Fruit fly (Drosophila melanogaster): Measurements from ENCODE around the gene Cyp4d2.

Gene Cyp4d2

DNA sequence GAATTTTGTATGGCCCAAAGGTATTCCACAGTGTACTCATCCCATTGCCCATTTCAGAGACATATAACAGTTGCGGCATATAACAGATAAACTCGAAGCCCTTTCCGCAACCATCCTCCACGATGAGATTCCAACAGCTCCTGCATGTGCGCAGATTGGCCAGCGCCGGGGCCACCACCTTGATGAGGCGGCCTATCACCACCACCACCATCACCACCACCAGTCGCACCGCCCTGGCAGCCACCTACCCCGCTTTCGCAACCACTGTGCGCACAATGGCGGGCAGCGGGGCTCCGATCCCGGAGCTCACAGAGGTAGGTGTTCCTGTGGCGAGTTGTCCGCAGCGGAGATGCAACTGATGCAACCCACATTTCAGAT, 32.9 kb upstream of the Cyp4d2 start:
- no peak for TF ChIP-seq CG17801 (GFP tag; optimal IDR thresholded peaks at IDR 0.05; ENCODE audit: partially characterized antibody)

DNA sequence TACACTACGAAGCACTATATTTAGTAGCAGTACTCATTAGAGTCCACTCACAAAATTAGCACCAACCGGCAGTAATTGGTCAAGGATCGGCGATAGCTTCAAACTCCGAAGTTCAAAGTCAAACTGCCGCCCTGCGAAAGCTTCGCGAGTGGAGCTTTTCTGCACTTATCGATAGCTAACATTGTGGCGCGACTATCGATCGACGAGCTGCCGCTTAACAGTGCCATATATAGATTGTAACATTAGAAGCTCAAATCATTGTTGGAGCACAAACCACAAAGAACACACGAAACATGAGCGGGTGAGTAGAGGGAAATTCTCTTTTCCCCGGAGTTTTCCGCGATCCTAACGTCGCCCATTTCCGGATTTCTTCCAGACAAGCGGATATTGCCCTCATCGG, 30.7 kb upstream of the Cyp4d2 start, which contains the start of gene Pgd:
Pgd (plus strand) TSS at position 23 of the 400 bp plus-strand sequence.
- peak; percentile 73 for TF ChIP-seq CG17801 (GFP tag; optimal IDR thresholded peaks at IDR 0.05; ENCODE audit: partially characterized antibody)

DNA sequence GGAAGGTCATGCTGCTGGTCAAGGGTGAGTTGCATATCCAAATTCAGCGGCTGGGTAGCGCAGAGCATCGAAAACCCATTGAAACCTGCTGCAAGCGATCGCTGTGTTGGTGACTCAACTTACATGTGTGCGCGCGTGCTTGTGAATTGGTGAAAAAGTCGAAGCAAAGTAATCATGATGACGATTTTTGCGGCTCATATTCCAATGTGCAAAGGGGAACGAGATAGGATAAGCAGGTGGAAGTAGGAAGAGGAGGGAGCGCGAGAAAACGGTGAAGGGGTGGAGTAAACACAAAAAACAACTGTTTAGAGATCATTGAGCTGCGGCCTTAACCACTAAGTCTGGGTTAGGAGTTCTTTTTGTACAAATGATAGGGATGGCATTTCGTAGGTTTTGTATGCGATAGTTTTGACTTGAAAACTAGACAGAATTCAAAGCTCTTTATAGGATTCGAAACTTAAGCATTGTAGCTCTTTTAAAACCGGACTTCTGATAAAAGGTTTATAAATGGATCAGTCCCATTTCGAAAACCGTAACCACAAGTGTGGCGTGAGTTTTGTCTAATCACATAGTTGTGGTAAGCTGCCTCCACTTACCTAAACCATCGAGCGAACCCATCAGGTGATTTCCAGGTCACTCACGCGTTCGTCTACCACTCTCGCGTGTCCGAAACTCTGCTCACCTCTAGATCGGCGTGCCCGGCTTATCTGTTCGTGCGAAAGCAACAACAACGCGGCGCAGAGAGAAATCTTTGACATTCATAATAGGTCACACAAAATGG, 29.9 kb upstream of the Cyp4d2 start:
- TF ChIP-seq CG17801 (GFP tag; optimal IDR thresholded peaks at IDR 0.05; ENCODE audit: partially characterized antibody): peak; percentile 80

DNA sequence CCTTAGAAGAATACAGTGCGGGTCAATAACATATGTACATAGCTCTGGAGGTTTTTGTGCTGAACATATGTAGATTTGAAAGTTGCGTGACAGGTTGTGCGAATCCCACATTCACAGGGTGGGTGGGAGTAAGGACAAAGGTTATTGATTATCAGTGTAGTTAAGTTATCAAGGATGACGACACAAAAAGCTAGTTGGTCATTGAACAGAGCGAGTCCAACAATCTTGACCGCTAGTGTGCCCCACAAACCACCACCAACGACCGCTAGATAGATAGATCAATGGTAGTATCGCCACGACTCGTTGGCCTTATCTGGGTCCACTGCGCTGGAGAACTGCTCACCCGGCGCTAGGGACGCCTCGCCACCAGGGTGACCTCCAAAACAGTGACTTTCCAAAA, 29.2 kb upstream of the Cyp4d2 start:
- TF ChIP-seq CG17801 (GFP tag; optimal IDR thresholded peaks at IDR 0.05; ENCODE audit: partially characterized antibody): no peak

DNA sequence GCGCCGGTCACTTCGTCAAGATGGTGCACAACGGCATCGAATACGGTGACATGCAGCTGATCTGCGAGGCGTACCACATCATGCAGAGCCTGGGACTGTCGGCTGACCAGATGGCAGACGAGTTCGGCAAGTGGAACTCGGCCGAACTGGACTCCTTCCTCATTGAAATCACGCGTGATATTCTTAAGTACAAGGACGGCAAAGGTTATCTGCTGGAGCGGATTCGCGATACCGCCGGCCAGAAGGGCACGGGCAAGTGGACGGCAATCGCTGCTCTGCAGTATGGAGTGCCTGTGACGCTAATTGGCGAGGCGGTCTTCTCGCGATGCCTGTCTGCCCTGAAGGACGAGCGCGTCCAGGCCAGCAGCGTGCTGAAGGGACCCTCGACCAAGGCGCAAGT, 28.3 kb upstream of the Cyp4d2 start:
- no peak for TF ChIP-seq CG17801 (GFP tag; optimal IDR thresholded peaks at IDR 0.05; ENCODE audit: partially characterized antibody)

DNA sequence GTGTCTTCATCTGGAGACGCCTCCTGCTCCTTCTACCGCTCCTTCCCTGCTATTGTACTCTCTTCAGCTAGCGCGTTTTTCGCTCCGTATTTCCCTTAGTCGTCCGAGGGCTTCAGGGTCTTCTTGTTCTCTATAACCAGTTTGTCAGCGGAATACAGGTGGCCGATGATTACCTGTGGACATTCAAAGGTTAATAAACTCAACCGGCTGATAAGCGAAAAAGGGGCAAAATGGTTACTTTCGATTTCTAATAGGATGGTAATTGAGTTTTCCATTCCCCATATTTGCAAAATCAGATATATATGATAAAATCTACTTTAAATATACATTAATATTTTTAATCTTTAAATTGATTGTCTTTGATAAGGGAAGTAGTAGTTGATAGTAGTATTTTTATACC, 27.1 kb upstream of the Cyp4d2 start:
- no peak for TF ChIP-seq CG17801 (GFP tag; optimal IDR thresholded peaks at IDR 0.05; ENCODE audit: partially characterized antibody)

DNA sequence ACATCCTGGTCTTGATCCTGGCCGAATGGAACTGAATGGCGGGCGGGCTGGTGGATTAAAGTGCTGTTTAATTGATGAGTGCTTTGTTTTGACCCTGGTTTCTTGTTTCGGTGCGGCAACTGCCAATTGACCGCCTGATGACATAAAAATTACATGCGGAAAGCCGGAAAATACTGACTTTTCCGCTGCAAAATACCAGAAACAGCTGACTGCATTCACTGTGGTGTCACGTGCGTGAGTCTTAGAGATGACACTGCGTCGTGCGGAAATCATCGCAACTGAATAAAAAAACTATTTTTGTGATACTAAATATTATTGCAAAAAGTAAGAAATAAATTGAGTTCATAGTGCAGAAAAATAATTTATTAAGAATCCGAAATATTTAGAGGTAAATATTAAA, 26.3 kb upstream of the Cyp4d2 start, which contains the start of gene bcn92:
bcn92 (minus strand) TSS at position 170 of the 400 bp plus-strand sequence.
- peak; percentile 41 for TF ChIP-seq CG17801 (GFP tag; optimal IDR thresholded peaks at IDR 0.05; ENCODE audit: partially characterized antibody)

DNA sequence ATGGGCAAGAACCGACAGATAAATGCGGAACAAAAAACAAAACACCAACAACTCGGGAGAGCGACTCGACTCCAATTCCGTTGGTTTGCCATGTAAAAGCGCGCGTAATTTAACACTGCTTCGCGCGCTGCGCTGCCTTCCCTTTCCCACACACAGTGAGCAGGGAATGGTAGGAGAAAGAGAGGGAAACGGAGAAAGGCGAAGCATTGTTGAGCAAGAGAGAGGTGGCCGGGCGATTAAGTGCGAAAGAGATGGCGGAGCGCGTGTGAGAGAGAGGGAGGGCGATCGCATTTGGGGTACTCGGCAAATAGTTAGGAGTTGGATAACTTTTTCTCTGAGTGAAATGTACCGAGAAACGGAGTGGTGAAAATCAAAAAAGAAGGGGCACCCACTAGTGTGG, 19.9 kb upstream of the Cyp4d2 start:
- peak; percentile 38 for TF ChIP-seq CG17801 (GFP tag; optimal IDR thresholded peaks at IDR 0.05; ENCODE audit: partially characterized antibody)

DNA sequence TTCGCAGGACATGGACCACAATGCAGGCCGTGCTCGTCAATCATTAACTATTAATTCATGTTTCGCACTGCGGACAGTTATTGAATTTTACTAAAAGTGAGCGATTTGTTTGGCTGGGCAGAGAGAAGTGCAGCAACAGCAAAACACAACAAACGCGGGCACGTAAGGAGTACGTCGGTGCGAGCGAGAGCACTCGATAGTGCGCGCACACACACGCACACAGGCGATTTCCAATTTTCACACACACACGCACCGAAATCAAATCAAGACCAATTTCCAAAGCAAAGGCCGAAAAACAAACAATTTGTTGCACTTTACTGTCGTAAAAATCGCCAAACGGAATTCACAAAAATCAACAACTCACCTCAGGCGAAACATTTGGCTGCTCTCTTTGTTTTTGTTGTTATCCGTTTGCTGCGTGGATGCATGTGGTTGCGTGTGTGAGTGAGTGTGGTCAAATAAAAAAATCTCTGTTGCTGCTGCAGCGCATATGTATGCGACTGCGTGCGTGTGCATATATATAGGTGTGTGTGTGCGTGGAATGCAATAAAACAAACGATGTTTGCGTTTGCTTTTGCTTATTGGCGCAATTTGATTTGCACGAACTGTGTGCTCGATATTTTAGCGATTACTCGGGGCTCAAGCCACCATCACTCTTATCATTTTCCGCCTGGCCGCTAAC, 17.7 kb upstream of the Cyp4d2 start:
- TF ChIP-seq CG17801 (GFP tag; optimal IDR thresholded peaks at IDR 0.05; ENCODE audit: partially characterized antibody): no peak

DNA sequence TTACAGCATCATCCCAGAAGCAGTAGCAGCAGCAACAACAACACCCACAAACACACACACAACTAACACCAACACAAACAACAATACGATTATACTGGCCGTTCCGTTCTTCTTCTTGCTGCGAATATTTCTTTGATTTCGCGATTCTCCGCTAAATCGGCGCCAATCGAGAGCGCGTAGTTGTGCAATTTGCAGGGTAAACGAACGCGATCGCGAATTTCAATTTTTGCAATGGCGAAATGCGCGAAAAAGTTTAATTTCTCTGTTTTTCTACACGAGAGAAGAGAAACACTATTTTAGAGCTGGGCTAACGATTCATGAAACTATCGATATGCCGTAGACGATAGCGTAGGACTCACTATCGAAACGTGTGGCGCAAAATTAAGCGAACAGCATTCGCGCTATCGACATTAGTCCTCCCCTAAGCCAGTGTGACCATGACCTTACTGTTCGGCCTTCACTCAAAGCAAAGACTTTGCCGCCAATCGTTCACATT, 17.1 kb upstream of the Cyp4d2 start, which contains the start of gene wapl:
wapl (minus strand) TSS at position 316 of the 496 bp plus-strand sequence.
- peak; percentile 52 for TF ChIP-seq CG17801 (GFP tag; optimal IDR thresholded peaks at IDR 0.05; ENCODE audit: partially characterized antibody)

DNA sequence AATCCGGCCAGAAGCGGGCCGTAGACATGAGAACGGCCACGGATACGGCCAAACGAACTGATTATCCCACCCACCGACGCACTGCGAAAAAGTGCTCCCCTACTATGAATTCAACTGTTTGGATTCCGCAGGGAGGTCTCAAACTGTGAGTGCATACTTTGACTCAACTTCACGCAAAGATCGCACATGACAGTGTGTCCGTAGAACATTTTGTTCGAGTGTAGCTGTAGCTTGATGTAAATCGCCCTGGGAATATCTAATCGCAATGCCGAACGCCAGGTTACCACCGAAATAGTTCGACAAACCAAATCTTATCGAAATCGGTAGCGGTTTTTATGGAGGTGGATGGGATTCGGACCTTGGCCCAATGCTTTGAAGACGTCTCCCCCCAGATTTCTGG, 14.8 kb upstream of the Cyp4d2 start:
- no peak for TF ChIP-seq CG17801 (GFP tag; optimal IDR thresholded peaks at IDR 0.05; ENCODE audit: partially characterized antibody)

DNA sequence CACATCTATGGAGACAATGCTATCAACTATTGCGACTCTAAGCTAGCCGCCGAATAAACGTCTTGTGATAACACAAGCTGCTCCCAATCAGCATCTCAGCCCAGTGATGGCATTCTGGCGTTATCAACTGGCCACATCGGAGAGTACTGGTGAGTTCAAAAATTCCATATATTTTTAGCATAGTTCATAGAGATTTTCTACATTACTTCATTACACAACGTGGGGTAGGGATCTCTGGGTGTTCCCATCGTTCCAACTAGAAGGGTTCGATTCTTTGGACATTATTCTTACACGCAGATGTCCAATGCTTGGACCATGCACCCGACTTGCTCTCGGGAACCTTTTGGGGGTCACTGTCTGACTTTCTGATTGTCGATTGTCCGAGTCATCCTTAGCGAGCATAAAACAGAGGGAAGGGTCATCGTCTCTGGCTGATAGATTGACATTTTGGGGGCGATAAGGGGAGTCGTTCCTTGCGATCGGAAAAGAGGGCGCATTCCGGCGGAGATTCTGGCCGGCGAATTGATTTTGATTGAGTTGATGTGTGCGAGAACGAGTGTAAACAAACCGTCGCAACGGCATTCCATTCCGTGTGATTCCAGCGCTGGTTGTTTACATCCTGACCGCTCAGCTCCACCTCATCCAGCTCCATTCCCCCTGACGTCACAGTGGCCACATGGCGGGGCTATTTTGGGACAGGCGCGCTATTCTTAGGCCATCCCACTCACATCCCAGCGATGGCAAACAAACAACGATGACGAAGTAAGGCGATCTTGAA, 13.5 kb upstream of the Cyp4d2 start, which contains the start of the genes Cyp4d1 and CG3630:
Cyp4d1 (minus strand) TSS at position 51 of the 778 bp plus-strand sequence.
CG3630 (plus strand) TSS at position 67 of the 778 bp plus-strand sequence.
- TF ChIP-seq CG17801 (GFP tag; optimal IDR thresholded peaks at IDR 0.05; ENCODE audit: partially characterized antibody): no peak

DNA sequence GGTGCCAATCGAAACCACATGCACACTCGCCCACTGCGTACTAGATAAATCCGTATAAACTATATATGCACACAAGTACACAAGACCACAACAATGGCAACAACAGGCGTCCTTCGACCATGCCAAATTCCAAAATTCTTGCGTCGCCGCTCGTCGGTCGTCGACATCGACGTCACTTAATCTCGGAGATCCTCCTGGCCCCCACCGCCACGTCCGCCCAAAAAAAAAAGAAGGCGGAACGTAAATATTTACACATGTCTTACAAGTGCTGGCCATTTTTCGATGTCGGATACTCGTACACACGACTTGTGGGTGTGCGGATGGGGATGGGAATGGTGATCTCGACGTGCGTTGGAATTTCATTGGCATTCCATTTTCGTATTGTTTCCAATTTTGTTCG, 12.4 kb upstream of the Cyp4d2 start:
- no peak for TF ChIP-seq CG17801 (GFP tag; optimal IDR thresholded peaks at IDR 0.05; ENCODE audit: partially characterized antibody)

DNA sequence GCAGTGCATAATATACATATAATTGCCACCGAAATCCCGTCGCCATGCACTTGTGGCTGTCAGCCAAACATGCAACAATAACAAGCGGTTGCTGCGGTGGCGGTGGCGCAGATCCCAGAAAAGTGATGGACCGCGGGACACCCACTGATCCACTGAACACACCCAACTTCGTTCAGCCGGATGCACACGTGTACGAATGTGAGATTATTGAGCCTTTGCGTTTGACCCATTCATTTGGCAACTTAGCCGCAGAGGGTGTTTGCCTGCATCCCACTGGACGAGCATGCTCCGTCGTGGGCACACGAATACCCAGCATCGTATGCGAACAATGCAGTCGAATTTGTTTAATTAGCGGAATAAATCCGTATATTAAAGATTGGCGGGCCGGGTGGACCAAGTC, 10.4 kb upstream of the Cyp4d2 start:
- no peak for TF ChIP-seq CG17801 (GFP tag; optimal IDR thresholded peaks at IDR 0.05; ENCODE audit: partially characterized antibody)

DNA sequence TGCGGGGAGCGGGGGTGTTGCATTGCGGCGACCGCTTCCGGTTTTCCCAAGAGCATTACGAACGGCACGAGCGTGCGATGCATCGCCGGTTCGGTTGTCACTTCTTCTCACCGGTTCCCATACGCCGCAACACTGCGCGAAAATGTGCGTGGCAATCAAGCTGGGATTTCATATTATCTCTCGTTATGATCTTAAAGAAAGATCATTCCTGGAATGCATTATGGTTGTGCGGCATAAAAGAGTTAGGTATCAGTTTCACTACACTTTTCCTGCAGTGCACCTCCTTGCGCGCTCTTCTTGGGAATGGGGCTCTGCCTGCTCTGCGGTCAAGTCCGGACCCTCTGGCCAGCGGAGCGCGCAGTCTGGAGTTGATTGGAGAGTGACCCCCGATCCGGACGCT, 9.7 kb upstream of the Cyp4d2 start:
- TF ChIP-seq CG17801 (GFP tag; optimal IDR thresholded peaks at IDR 0.05; ENCODE audit: partially characterized antibody): no peak
